Fruit fly (Drosophila melanogaster) whole organism, embryonic: Measurements from ENCODE around the gene CG6785.
A peak's percentile ranks its signal among the peaks of the same experiment; 100 is the strongest.

ENCODE experiments used
- Ada2b ChIP-seq: fragments of 200-800 bp; sonication (Bioruptor generic); IDR thresholded peaks from 2 replicates; pipeline ENCODE4 v1.3.6; 2022; ENCODE audit warnings: missing biosample characterization, missing genetic modification characterization
- Atf6 ChIP-seq: fragments of 200-800 bp; sonication (Bioruptor generic); IDR thresholded peaks from 2 replicates; pipeline ENCODE4 v1.3.6; 2022; ENCODE audit warnings: missing biosample characterization, missing genetic modification characterization
- B-H2 ChIP-seq: fragments of 200-800 bp; sonication (Bioruptor generic); optimal IDR thresholded peaks from 2 replicates; lab custom pipeline; 2018; ENCODE audit warnings: missing biosample characterization, mild to moderate bottlenecking, missing genetic modification characterization
- Bdp1 ChIP-seq: fragments of 200-800 bp; sonication (Bioruptor generic); optimal IDR thresholded peaks from 3 replicates; lab custom pipeline; 2016; ENCODE audit warnings: missing biosample characterization, missing genetic modification characterization
- CG12744 ChIP-seq: fragments of 200-800 bp; sonication (Bioruptor generic); optimal IDR thresholded peaks from 2 replicates; lab custom pipeline; 2016; ENCODE audit warnings: missing biosample characterization, missing genetic modification characterization
- CG12942 ChIP-seq: fragments of 200-800 bp; sonication (Bioruptor generic); optimal IDR thresholded peaks from 3 replicates; lab custom pipeline; 2016; ENCODE audit warnings: missing biosample characterization, missing genetic modification characterization
- CG15073 ChIP-seq: fragments of 200-800 bp; sonication (Bioruptor generic); optimal IDR thresholded peaks from 2 replicates; lab custom pipeline; 2016; ENCODE audit warnings: missing biosample characterization, missing genetic modification characterization
- CG15479 ChIP-seq: fragments of 200-800 bp; sonication (Bioruptor generic); optimal IDR thresholded peaks from 3 replicates; lab custom pipeline; 2019; ENCODE audit warnings: missing biosample characterization, mild to moderate bottlenecking, missing genetic modification characterization, moderate library complexity
- CG16815 ChIP-seq: fragments of 200-800 bp; sonication (Bioruptor generic); optimal IDR thresholded peaks from 3 replicates; lab custom pipeline; 2017; ENCODE audit warnings: missing biosample characterization, mild to moderate bottlenecking, missing genetic modification characterization
- CG16863 ChIP-seq: fragments of 200-800 bp; sonication (Bioruptor generic); optimal IDR thresholded peaks from 3 replicates; lab custom pipeline; 2016; ENCODE audit warnings: missing biosample characterization, missing genetic modification characterization
- CG17802 ChIP-seq: fragments of 200-800 bp; sonication (Bioruptor generic); optimal IDR thresholded peaks from 2 replicates; lab custom pipeline; 2018; ENCODE audit warnings: missing biosample characterization, mild to moderate bottlenecking, missing genetic modification characterization, moderate library complexity
- CG18262 ChIP-seq: fragments of 200-800 bp; optimal IDR thresholded peaks from 3 replicates; lab custom pipeline; 2019; ENCODE audit warnings: missing biosample characterization, mild to moderate bottlenecking, missing genetic modification characterization, moderate library complexity
- CG18619 ChIP-seq: fragments of 200-800 bp; sonication (Bioruptor generic); optimal IDR thresholded peaks from 3 replicates; lab custom pipeline; 2017; ENCODE audit warnings: missing biosample characterization, mild to moderate bottlenecking, missing genetic modification characterization
- CG30403 ChIP-seq: fragments of 200-800 bp; sonication (Bioruptor generic); optimal IDR thresholded peaks from 3 replicates; lab custom pipeline; 2016; ENCODE audit warnings: missing biosample characterization, missing genetic modification characterization
- CG3065 ChIP-seq: fragments of 200-800 bp; sonication (Bioruptor generic); optimal IDR thresholded peaks from 2 replicates; lab custom pipeline; 2016; ENCODE audit warnings: missing biosample characterization, missing genetic modification characterization
- CG3163 ChIP-seq: fragments of 200-800 bp; sonication (Bioruptor generic); optimal IDR thresholded peaks from 3 replicates; lab custom pipeline; 2016; ENCODE audit warnings: missing biosample characterization, missing genetic modification characterization
- CG42726 ChIP-seq: fragments of 200-800 bp; sonication (Bioruptor generic); IDR thresholded peaks from 2 replicates; pipeline ENCODE4 v1.3.6; 2022; ENCODE audit warnings: missing biosample characterization, missing genetic modification characterization; ENCODE audit not compliant: partially characterized antibody
- CG5180 ChIP-seq: fragments of 200-800 bp; sonication (Bioruptor generic); optimal IDR thresholded peaks from 3 replicates; lab custom pipeline; 2017; ENCODE audit warnings: missing biosample characterization, missing genetic modification characterization, mild to moderate bottlenecking, moderate library complexity, missing genetic modification reagents
- CG7786 ChIP-seq: fragments of 200-800 bp; sonication (Bioruptor generic); optimal IDR thresholded peaks from 2 replicates; lab custom pipeline; 2016; ENCODE audit warnings: missing biosample characterization, missing genetic modification characterization
- CoRest ChIP-seq: fragments of 200-800 bp; sonication (Bioruptor generic); optimal IDR thresholded peaks from 3 replicates; lab custom pipeline; 2018; ENCODE audit warnings: missing biosample characterization, mild to moderate bottlenecking, missing genetic modification characterization, moderate library complexity
- CrebB ChIP-seq: fragments of 200-800 bp; sonication (Bioruptor generic); optimal IDR thresholded peaks from 3 replicates; lab custom pipeline; 2018; ENCODE audit warnings: missing biosample characterization, mild to moderate bottlenecking, missing genetic modification characterization
- D19A ChIP-seq: fragments of 200-800 bp; optimal IDR thresholded peaks from 3 replicates; lab custom pipeline; 2019; ENCODE audit warnings: missing biosample characterization, mild to moderate bottlenecking, missing genetic modification characterization, moderate library complexity
- Ets65A ChIP-seq: fragments of 200-800 bp; sonication (Bioruptor generic); peaks from one replicate; lab custom pipeline; 2016; ENCODE audit warnings: missing biosample characterization, missing genetic modification characterization
- HLHmδ ChIP-seq: fragments of 200-800 bp; sonication (Bioruptor generic); optimal IDR thresholded peaks from 2 replicates; lab custom pipeline; 2018; ENCODE audit warnings: missing biosample characterization, mild to moderate bottlenecking, missing genetic modification characterization, moderate library complexity
- Lhr ChIP-seq: fragments of 200-800 bp; sonication (Bioruptor generic); optimal IDR thresholded peaks from 3 replicates; lab custom pipeline; 2017; ENCODE audit warnings: mild to moderate bottlenecking, missing biosample characterization, missing genetic modification reagents, missing genetic modification characterization
- Meics ChIP-seq: fragments of 200-800 bp; sonication (Bioruptor generic); optimal IDR thresholded peaks from 2 replicates; lab custom pipeline; 2017; ENCODE audit warnings: missing biosample characterization, mild to moderate bottlenecking, missing genetic modification characterization
- Mes4 ChIP-seq: fragments of 200-800 bp; sonication (Bioruptor generic); optimal IDR thresholded peaks from 2 replicates; lab custom pipeline; 2016; ENCODE audit warnings: missing biosample characterization, missing genetic modification characterization
- Nf-YA ChIP-seq: fragments of 200-800 bp; sonication (Bioruptor generic); IDR thresholded peaks from 2 replicates; pipeline ENCODE4 v1.3.6; 2022; ENCODE audit warnings: missing biosample characterization, missing genetic modification characterization
- Oli ChIP-seq: fragments of 200-800 bp; sonication (Bioruptor generic); optimal IDR thresholded peaks from 2 replicates; lab custom pipeline; 2018; ENCODE audit warnings: missing biosample characterization, mild to moderate bottlenecking, missing genetic modification characterization, moderate library complexity
- Rfx ChIP-seq: fragments of 200-800 bp; sonication (Bioruptor generic); IDR thresholded peaks from 2 replicates; pipeline ENCODE4 v1.3.6; 2022; ENCODE audit warnings: missing biosample characterization, missing genetic modification characterization
- Sin3A ChIP-seq: fragments of >200 bp; optimal IDR thresholded peaks from 2 replicates; lab custom pipeline; 2018
- YL-1 ChIP-seq: fragments of 200-800 bp; sonication (Bioruptor generic); optimal IDR thresholded peaks from 3 replicates; lab custom pipeline; 2017; ENCODE audit warnings: missing biosample characterization, mild to moderate bottlenecking, missing genetic modification characterization
- aop ChIP-seq: fragments of 200-800 bp; sonication (Bioruptor generic); IDR thresholded peaks from 2 replicates; pipeline ENCODE4 v1.3.6; 2022; ENCODE audit warnings: missing biosample characterization, missing genetic modification characterization
- ap ChIP-seq: fragments of 200-800 bp; sonication (Bioruptor generic); IDR thresholded peaks from 2 replicates; pipeline ENCODE4 v1.3.6; 2022; ENCODE audit warnings: missing biosample characterization, missing genetic modification characterization
- bbx ChIP-seq: fragments of 200-800 bp; sonication (Bioruptor generic); IDR thresholded peaks from 2 replicates; pipeline ENCODE4 v1.3.6; 2022; ENCODE audit warnings: missing biosample characterization, missing genetic modification characterization; ENCODE audit not compliant: partially characterized antibody
- chif ChIP-seq, 2 experiments: fragments of 200-800 bp; sonication (Bioruptor generic); optimal IDR thresholded peaks; 3 replicates each; lab custom pipeline; 2016; ENCODE audit warnings: missing biosample characterization in 2 of 2, missing genetic modification characterization in 2 of 2
- chm ChIP-seq: fragments of 200-800 bp; sonication (Bioruptor generic); IDR thresholded peaks from 2 replicates; pipeline ENCODE4 v1.3.6; 2022; ENCODE audit warnings: missing biosample characterization, missing genetic modification characterization
- dan ChIP-seq: fragments of 200-800 bp; sonication (Bioruptor generic); IDR thresholded peaks from 2 replicates; pipeline ENCODE4 v1.3.6; 2022; ENCODE audit warnings: missing biosample characterization, missing genetic modification characterization
- exex ChIP-seq: fragments of 200-800 bp; sonication (Bioruptor generic); optimal IDR thresholded peaks from 4 replicates; lab custom pipeline; 2018; ENCODE audit warnings: missing biosample characterization, mild to moderate bottlenecking, missing genetic modification characterization, moderate library complexity
- insv ChIP-seq, 2 experiments: fragments of 200-800 bp; sonication (Bioruptor generic); optimal IDR thresholded peaks; 3 replicates each; lab custom pipeline; 2016 to 2018; ENCODE audit warnings: missing biosample characterization in 2 of 2, missing genetic modification characterization in 2 of 2
- knrl ChIP-seq: fragments of 200-800 bp; sonication (Bioruptor generic); IDR thresholded peaks from 3 replicates; pipeline ENCODE4 v1.3.6; 2022; ENCODE audit warnings: missing biosample characterization, missing genetic modification characterization; ENCODE audit not compliant: partially characterized antibody
- lov ChIP-seq, 2 experiments: fragments of 200-800 bp in 1 of 2; fragments of >200 bp in 1 of 2; sonication (Bioruptor generic) in 1 of 2; IDR thresholded peaks in 1 of 2; optimal IDR thresholded peaks in 1 of 2; 2 replicates in 1 of 2; 3 replicates in 1 of 2; pipeline versions ENCODE4 v1.3.6 to Lab custom; 2017 to 2022; ENCODE audit warnings: missing biosample characterization in 1 of 2, missing genetic modification characterization in 1 of 2
- nau ChIP-seq: fragments of 200-800 bp; sonication (Bioruptor generic); optimal IDR thresholded peaks from 3 replicates; lab custom pipeline; 2017; ENCODE audit warnings: missing biosample characterization, mild to moderate bottlenecking, missing genetic modification characterization, missing genetic modification reagents
- nerfin-1 ChIP-seq: fragments of 200-800 bp; sonication (Bioruptor generic); optimal IDR thresholded peaks from 3 replicates; lab custom pipeline; 2019; ENCODE audit warnings: missing biosample characterization, mild to moderate bottlenecking, missing genetic modification characterization, moderate library complexity
- nmo ChIP-seq: fragments of 200-800 bp; sonication (Bioruptor generic); optimal IDR thresholded peaks from 2 replicates; lab custom pipeline; 2018; ENCODE audit warnings: missing biosample characterization, mild to moderate bottlenecking, missing genetic modification characterization, moderate library complexity
- org-1 ChIP-seq: fragments of 200-800 bp; sonication (Bioruptor generic); optimal IDR thresholded peaks from 2 replicates; lab custom pipeline; 2017; ENCODE audit warnings: missing biosample characterization, missing genetic modification characterization
- otp ChIP-seq: fragments of 200-800 bp; sonication (Bioruptor generic); IDR thresholded peaks from 3 replicates; pipeline ENCODE4, ENCODE4 v1.3.6; 2022; ENCODE audit warnings: missing biosample characterization, missing genetic modification characterization
- ro ChIP-seq: fragments of 200-800 bp; sonication (Bioruptor generic); IDR thresholded peaks from 2 replicates; pipeline ENCODE4 v1.3.6; 2022; ENCODE audit warnings: missing biosample characterization, missing genetic modification characterization
- sd ChIP-seq: fragments of 200-800 bp; sonication (Bioruptor generic); optimal IDR thresholded peaks from 3 replicates; lab custom pipeline; 2018; ENCODE audit warnings: missing biosample characterization, mild to moderate bottlenecking, missing genetic modification characterization, moderate library complexity
- slp2 ChIP-seq: fragments of 200-800 bp; sonication (Bioruptor generic); optimal IDR thresholded peaks from 2 replicates; lab custom pipeline; 2016; ENCODE audit warnings: missing biosample characterization, missing genetic modification characterization
- zf30C ChIP-seq: fragments of 200-800 bp; sonication (Bioruptor generic); optimal IDR thresholded peaks from 3 replicates; lab custom pipeline; 2018; ENCODE audit warnings: missing biosample characterization, mild to moderate bottlenecking, missing genetic modification characterization
- zfh1 ChIP-seq: fragments of 200-800 bp; sonication (Bioruptor generic); IDR thresholded peaks from 3 replicates; pipeline ENCODE4 v1.3.6; 2022; ENCODE audit warnings: missing biosample characterization, missing genetic modification characterization

The CG6785 gene

dm6 chr2L:12003792-12004210 is 41.2 kb downstream of the CG6785 start (continued):
- TF ChIP-seq insv (GFP tag; optimal IDR thresholded peaks at IDR 0.05; lab: Kevin White, UChicago) (peak in 1 of 2 experiments; percentile 48), CrebB (tag; lab: Kevin White, UChicago) (no peak), Rfx (GFP tag; lab: Robert Waterston, UW) (no peak), ap (GFP tag; lab: Robert Waterston, UW) (no peak), chif (GFP tag; optimal IDR thresholded peaks at IDR 0.05; lab: Kevin White, UChicago) (no peak), lov (optimal IDR thresholded peaks at IDR 0.05; lab: Kevin White, UChicago) (no peak), lov (GFP tag; IDR thresholded peaks at IDR 0.05; lab: Robert Waterston, UW) (no peak), Ada2b (GFP tag; lab: Robert Waterston, UW) (no peak), CG17802 (tag; lab: Kevin White, UChicago) (no peak), CG18262 (no peak), slp2 (GFP tag; lab: Kevin White, UChicago) (no peak), Bdp1 (no peak), dan (GFP tag; lab: Robert Waterston, UW) (no peak), nerfin-1 (tag; lab: Kevin White, UChicago) (peak; percentile 67), Lhr (GFP tag; lab: Kevin White, UChicago) (peak; percentile 57), Nf-YA (GFP tag; lab: Robert Waterston, UW) (no peak), CG12942 (no peak), D19A (tag; lab: Kevin White, UChicago) (no peak), YL-1 (GFP tag; lab: Kevin White, UChicago) (no peak), Ets65A (GFP tag; lab: Kevin White, UChicago) (peak; percentile 7), nmo (peak; percentile 13), exex (tag; lab: Kevin White, UChicago) (no peak), knrl (GFP tag; lab: Robert Waterston, UW) (no peak), zf30C (GFP tag; lab: Kevin White, UChicago) (no peak), CG42726 (no peak), ro (GFP tag; lab: Robert Waterston, UW) (no peak), B-H2 (GFP tag; lab: Kevin White, UChicago) (no peak), Meics (GFP tag; lab: Kevin White, UChicago) (no peak), CG16815 (GFP tag; lab: Kevin White, UChicago) (no peak), Atf6 (GFP tag; lab: Robert Waterston, UW) (no peak), CG15479 (GFP tag; lab: Kevin White, UChicago) (peak; percentile 73), CG30403 (GFP tag; lab: Kevin White, UChicago) (no peak), CG15073 (GFP tag; lab: Kevin White, UChicago) (no peak), org-1 (GFP tag; lab: Kevin White, UChicago) (no peak), zfh1 (GFP tag; lab: Robert Waterston, UW) (no peak), otp (GFP tag; lab: Robert Waterston, UW) (no peak), bbx (no peak), CG7786 (GFP tag; lab: Kevin White, UChicago) (no peak), CG12744 (GFP tag; lab: Kevin White, UChicago) (no peak), CoRest (no peak), CG3065 (GFP tag; lab: Kevin White, UChicago) (no peak), CG18619 (GFP tag; lab: Kevin White, UChicago) (no peak), aop (GFP tag; lab: Robert Waterston, UW) (no peak), chm (GFP tag; lab: Robert Waterston, UW) (no peak), nau (no peak), Oli (tag; lab: Kevin White, UChicago) (no peak), HLHmδ (GFP tag; lab: Kevin White, UChicago) (no peak), sd (peak; percentile 95), Sin3A (peak; percentile 25), CG5180 (GFP tag; lab: Kevin White, UChicago) (no peak), CG16863 (GFP tag; lab: Kevin White, UChicago) (no peak), Mes4 (GFP tag; lab: Kevin White, UChicago) (no peak), CG3163 (GFP tag; lab: Kevin White, UChicago) (peak; percentile 33)
